Fruit fly (Drosophila melanogaster) whole organism, embryonic: ENCODE data around the gene Tpr2.

Experiments
- B-H1 ChIP-seq: fragments of 200-800 bp; sonication (Bioruptor generic); IDR thresholded peaks from 3 replicates; pipeline ENCODE4 v1.3.6; 2022; ENCODE audit warnings: missing biosample characterization, missing genetic modification characterization
- CG10267 ChIP-seq: fragments of 200-800 bp; sonication (Bioruptor generic); optimal IDR thresholded peaks from 2 replicates; lab custom pipeline; 2018; ENCODE audit warnings: missing biosample characterization, mild to moderate bottlenecking, missing genetic modification characterization, moderate library complexity
- CG10321 ChIP-seq: fragments of 200-800 bp; sonication (Bioruptor generic); IDR thresholded peaks from 2 replicates; pipeline ENCODE4 v1.3.6; 2022; ENCODE audit warnings: missing biosample characterization, missing genetic modification characterization
- CG10366 ChIP-seq: fragments of 200-800 bp; sonication (Bioruptor generic); IDR thresholded peaks from 2 replicates; pipeline ENCODE4 v1.3.6; 2022; ENCODE audit warnings: missing biosample characterization, missing genetic modification characterization
- CG11085 ChIP-seq: fragments of 200-800 bp; sonication (Bioruptor generic); IDR thresholded peaks from 2 replicates; pipeline ENCODE4 v1.3.6; 2022; ENCODE audit warnings: missing biosample characterization, missing genetic modification characterization
- CG11093 ChIP-seq: fragments of 200-800 bp; sonication (Bioruptor generic); IDR thresholded peaks from 3 replicates; pipeline ENCODE4 v1.3.6; 2022; ENCODE audit warnings: missing biosample characterization, missing genetic modification characterization
- CG11504 ChIP-seq: fragments of 200-800 bp; sonication (Bioruptor generic); optimal IDR thresholded peaks from 3 replicates; lab custom pipeline; 2019; ENCODE audit warnings: missing biosample characterization, mild to moderate bottlenecking, missing genetic modification characterization, moderate library complexity
- CG11695 ChIP-seq: fragments of 200-800 bp; sonication (Bioruptor generic); IDR thresholded peaks from 3 replicates; pipeline ENCODE4 v1.3.6; 2022; ENCODE audit warnings: missing biosample characterization, missing genetic modification characterization
- CG12104 ChIP-seq: fragments of 200-800 bp; sonication (Bioruptor generic); optimal IDR thresholded peaks from 3 replicates; lab custom pipeline; 2016; ENCODE audit warnings: missing biosample characterization, missing genetic modification characterization
- CG13424 ChIP-seq: fragments of 200-800 bp; sonication (Bioruptor generic); optimal IDR thresholded peaks from 2 replicates; lab custom pipeline; 2019; ENCODE audit warnings: missing biosample characterization, mild to moderate bottlenecking, missing genetic modification characterization, moderate library complexity
- CG17568 ChIP-seq: fragments of 200-800 bp; sonication (Bioruptor generic); optimal IDR thresholded peaks from 2 replicates; lab custom pipeline; 2018; ENCODE audit warnings: missing biosample characterization, mild to moderate bottlenecking, missing genetic modification characterization, moderate library complexity
- CG2120 ChIP-seq: fragments of 200-800 bp; sonication (Bioruptor generic); optimal IDR thresholded peaks from 3 replicates; lab custom pipeline; 2016; ENCODE audit warnings: missing biosample characterization, missing genetic modification characterization
- CG2199 ChIP-seq: fragments of 200-800 bp; sonication (Bioruptor generic); IDR thresholded peaks from 3 replicates; pipeline ENCODE4 v1.3.6; 2022; ENCODE audit warnings: missing biosample characterization, missing genetic modification characterization
- CG2678 ChIP-seq: fragments of 200-800 bp; sonication (Bioruptor generic); optimal IDR thresholded peaks from 3 replicates; lab custom pipeline; 2019; ENCODE audit warnings: missing biosample characterization, mild to moderate bottlenecking, missing genetic modification characterization, moderate library complexity
- CG30403 ChIP-seq: fragments of 200-800 bp; sonication (Bioruptor generic); optimal IDR thresholded peaks from 3 replicates; lab custom pipeline; 2016; ENCODE audit warnings: missing biosample characterization, missing genetic modification characterization
- CG30431 ChIP-seq: fragments of 200-800 bp; sonication (Bioruptor generic); optimal IDR thresholded peaks from 2 replicates; lab custom pipeline; 2017; ENCODE audit warnings: missing biosample characterization, missing genetic modification characterization
- CG3281 ChIP-seq: fragments of 200-800 bp; sonication (Bioruptor generic); optimal IDR thresholded peaks from 3 replicates; lab custom pipeline; 2017; ENCODE audit warnings: missing biosample characterization, mild to moderate bottlenecking, missing genetic modification characterization
- CG7372 ChIP-seq: fragments of 200-800 bp; sonication (Bioruptor generic); IDR thresholded peaks from 2 replicates; pipeline ENCODE4 v1.3.6; 2022; ENCODE audit warnings: missing biosample characterization, missing genetic modification characterization
- CG8089 ChIP-seq: fragments of 200-800 bp; sonication (Bioruptor generic); optimal IDR thresholded peaks from 3 replicates; lab custom pipeline; 2016; ENCODE audit warnings: missing biosample characterization, missing genetic modification characterization
- CG8290 ChIP-seq, 3 experiments: fragments of 200-800 bp; sonication (Bioruptor generic); optimal IDR thresholded peaks; 2 replicates each; lab custom pipeline; 2016 to 2019; ENCODE audit warnings: missing biosample characterization in 3 of 3, missing genetic modification characterization in 3 of 3, mild to moderate bottlenecking in 2 of 3, moderate library complexity in 1 of 3
- Camta ChIP-seq: fragments of 200-800 bp; sonication (Bioruptor generic); optimal IDR thresholded peaks from 2 replicates; lab custom pipeline; 2016; ENCODE audit warnings: missing biosample characterization, missing genetic modification characterization
- CoRest ChIP-seq: fragments of 200-800 bp; sonication (Bioruptor generic); optimal IDR thresholded peaks from 3 replicates; lab custom pipeline; 2018; ENCODE audit warnings: missing biosample characterization, mild to moderate bottlenecking, missing genetic modification characterization, moderate library complexity
- Deaf1 ChIP-seq: fragments of 200-800 bp; optimal IDR thresholded peaks from 3 replicates; lab custom pipeline; 2019; ENCODE audit warnings: missing biosample characterization, mild to moderate bottlenecking, missing genetic modification characterization, moderate library complexity
- Dip3 ChIP-seq: fragments of 200-800 bp; sonication (Bioruptor generic); optimal IDR thresholded peaks from 3 replicates; lab custom pipeline; 2016; ENCODE audit warnings: missing biosample characterization, missing genetic modification characterization
- HLH4C ChIP-seq: fragments of 200-800 bp; sonication (Bioruptor generic); IDR thresholded peaks from 3 replicates; pipeline ENCODE4 v1.3.6; 2022; ENCODE audit warnings: missing biosample characterization, missing genetic modification characterization; ENCODE audit not compliant: partially characterized antibody
- HLH54F ChIP-seq: fragments of 200-800 bp; sonication (Bioruptor generic); optimal IDR thresholded peaks from 3 replicates; lab custom pipeline; 2016; ENCODE audit warnings: missing biosample characterization, missing genetic modification characterization
- HmgZ ChIP-seq: fragments of 200-800 bp; sonication (Bioruptor generic); optimal IDR thresholded peaks from 2 replicates; lab custom pipeline; 2018; ENCODE audit warnings: missing biosample characterization, mild to moderate bottlenecking, missing genetic modification characterization
- Meics ChIP-seq: fragments of 200-800 bp; sonication (Bioruptor generic); optimal IDR thresholded peaks from 2 replicates; lab custom pipeline; 2017; ENCODE audit warnings: missing biosample characterization, mild to moderate bottlenecking, missing genetic modification characterization
- Optix ChIP-seq: fragments of 200-800 bp; sonication (Bioruptor generic); IDR thresholded peaks from 3 replicates; pipeline ENCODE4 v1.3.6; 2022; ENCODE audit warnings: missing biosample characterization, missing genetic modification characterization
- Scr ChIP-seq: fragments of 200-800 bp; sonication (Bioruptor generic); IDR thresholded peaks from 2 replicates; pipeline ENCODE4 v1.3.6; 2022; ENCODE audit warnings: missing biosample characterization, missing genetic modification characterization; ENCODE audit not compliant: partially characterized antibody
- Sin3A ChIP-seq: fragments of >200 bp; optimal IDR thresholded peaks from 2 replicates; lab custom pipeline; 2018
- Sox100B ChIP-seq: fragments of 200-800 bp; sonication (Bioruptor generic); optimal IDR thresholded peaks from 3 replicates; lab custom pipeline; 2018; ENCODE audit warnings: missing biosample characterization, mild to moderate bottlenecking, missing genetic modification characterization
- Taf1 ChIP-seq: fragments of 200-800 bp; sonication (Bioruptor generic); IDR thresholded peaks from 2 replicates; pipeline ENCODE4 v1.3.6; 2022; ENCODE audit warnings: missing biosample characterization, missing genetic modification characterization
- ap ChIP-seq: fragments of 200-800 bp; sonication (Bioruptor generic); IDR thresholded peaks from 2 replicates; pipeline ENCODE4 v1.3.6; 2022; ENCODE audit warnings: missing biosample characterization, missing genetic modification characterization
- cato ChIP-seq: fragments of 200-800 bp; sonication (Bioruptor generic); optimal IDR thresholded peaks from 2 replicates; lab custom pipeline; 2016; ENCODE audit warnings: missing biosample characterization, missing genetic modification characterization, borderline replicate concordance
- crc ChIP-seq: fragments of 200-800 bp; sonication (Bioruptor generic); optimal IDR thresholded peaks from 2 replicates; lab custom pipeline; 2016; ENCODE audit warnings: missing biosample characterization, missing genetic modification characterization
- croc ChIP-seq: fragments of 200-800 bp; sonication (Bioruptor generic); conservative IDR thresholded peaks from 3 replicates; pipeline ENCODE4 v1.3.6; 2022; ENCODE audit warnings: missing biosample characterization, missing genetic modification characterization
- crol ChIP-seq: fragments of 200-800 bp; sonication (Bioruptor generic); IDR thresholded peaks from 2 replicates; pipeline ENCODE4 v1.3.6; 2022; ENCODE audit warnings: missing biosample characterization, missing genetic modification characterization
- dati ChIP-seq: fragments of 200-800 bp; sonication (Bioruptor generic); IDR thresholded peaks from 2 replicates; pipeline ENCODE4 v1.3.6; 2022; ENCODE audit warnings: missing biosample characterization, missing genetic modification characterization
- eyg ChIP-seq: fragments of 200-800 bp; sonication (Bioruptor generic); optimal IDR thresholded peaks from 3 replicates; lab custom pipeline; 2016; ENCODE audit warnings: missing biosample characterization, missing genetic modification characterization
- fd64A ChIP-seq: fragments of 200-800 bp; sonication (Bioruptor generic); optimal IDR thresholded peaks from 3 replicates; lab custom pipeline; 2018; ENCODE audit warnings: missing biosample characterization, mild to moderate bottlenecking, missing genetic modification characterization
- gsb ChIP-seq: fragments of 200-800 bp; sonication (Bioruptor generic); IDR thresholded peaks from 2 replicates; pipeline ENCODE4 v1.3.6; 2022; ENCODE audit warnings: missing biosample characterization, missing genetic modification characterization
- hb ChIP-seq: fragments of 200-800 bp; sonication (Bioruptor generic); IDR thresholded peaks from 3 replicates; pipeline ENCODE4 v1.3.6; 2022; ENCODE audit warnings: missing biosample characterization, missing genetic modification characterization; ENCODE audit not compliant: partially characterized antibody
- kah ChIP-seq: fragments of 200-800 bp; sonication (Bioruptor generic); optimal IDR thresholded peaks from 2 replicates; lab custom pipeline; 2018; ENCODE audit warnings: missing biosample characterization, mild to moderate bottlenecking, missing genetic modification characterization
- kay ChIP-seq: fragments of 200-800 bp; sonication (Bioruptor generic); optimal IDR thresholded peaks from 2 replicates; lab custom pipeline; 2016; ENCODE audit warnings: missing biosample characterization, missing genetic modification characterization
- lilli ChIP-seq: fragments of 200-800 bp; sonication (Bioruptor generic); optimal IDR thresholded peaks from 3 replicates; lab custom pipeline; 2016; ENCODE audit warnings: missing biosample characterization, missing genetic modification characterization
- phol ChIP-seq: fragments of 200-800 bp; sonication (Bioruptor generic); optimal IDR thresholded peaks from 3 replicates; lab custom pipeline; 2018; ENCODE audit warnings: missing biosample characterization, mild to moderate bottlenecking, missing genetic modification characterization, moderate library complexity
- scrt ChIP-seq: fragments of 200-800 bp; sonication (Bioruptor generic); optimal IDR thresholded peaks from 2 replicates; lab custom pipeline; 2018; ENCODE audit warnings: missing biosample characterization, mild to moderate bottlenecking, missing genetic modification characterization, moderate library complexity
- sens-2 ChIP-seq: fragments of 200-800 bp; sonication (Bioruptor generic); IDR thresholded peaks from 2 replicates; pipeline ENCODE4 v1.3.6; 2022; ENCODE audit warnings: missing biosample characterization, missing genetic modification characterization
- slbo ChIP-seq: fragments of 200-800 bp; sonication (Bioruptor generic); IDR thresholded peaks from 2 replicates; pipeline ENCODE4 v1.3.6; 2022; ENCODE audit warnings: missing biosample characterization, missing genetic modification characterization
- sna ChIP-seq: fragments of 200-800 bp; sonication (Bioruptor generic); IDR thresholded peaks from 2 replicates; pipeline ENCODE4 v1.3.6; 2022; ENCODE audit warnings: missing biosample characterization, missing genetic modification characterization; ENCODE audit not compliant: partially characterized antibody
- tin ChIP-seq: fragments of 200-800 bp; sonication (Bioruptor generic); optimal IDR thresholded peaks from 3 replicates; lab custom pipeline; 2016; ENCODE audit warnings: missing biosample characterization, missing genetic modification characterization

Tpr2 gene

DNA sequence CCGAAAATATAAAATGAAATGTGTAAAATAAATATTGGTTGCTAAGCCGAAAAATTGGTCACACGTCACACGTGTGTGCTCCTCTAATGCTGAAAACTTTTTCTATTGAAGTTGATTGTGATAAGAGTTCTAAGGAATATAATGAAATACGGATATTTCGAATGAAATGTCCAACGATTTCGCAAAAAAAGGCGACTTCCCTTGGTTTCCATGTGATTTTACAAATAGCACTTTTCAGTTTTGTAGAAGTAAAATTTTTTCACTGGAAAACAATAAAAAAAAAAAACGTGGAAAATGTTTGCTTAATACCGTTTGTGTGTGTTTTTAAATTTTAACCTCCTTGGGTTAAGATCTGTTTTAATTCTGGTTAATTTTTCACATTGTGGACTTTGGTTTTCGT lies 35.2 kb downstream of the Tpr2 start (continued):
- TF ChIP-seq HLH54F (GFP tag; lab: Kevin White, UChicago) (no peak), dati (no peak), Taf1 (GFP tag; lab: Robert Waterston, UW) (no peak), crol (GFP tag; lab: Robert Waterston, UW) (no peak), tin (GFP tag; lab: Kevin White, UChicago) (no peak), kay (GFP tag; lab: Kevin White, UChicago) (no peak), CG2120 (GFP tag; lab: Kevin White, UChicago) (peak; percentile 7), ap (GFP tag; lab: Robert Waterston, UW) (no peak), HLH4C (GFP tag; lab: Robert Waterston, UW) (no peak), Meics (GFP tag; lab: Kevin White, UChicago) (peak; percentile 34), kah (no peak), Sox100B (GFP tag; lab: Kevin White, UChicago) (peak; percentile 43), sna (GFP tag; lab: Robert Waterston, UW) (no peak), scrt (GFP tag; lab: Kevin White, UChicago) (peak; percentile 16), croc (GFP tag; lab: Robert Waterston, UW) (no peak), HmgZ (no peak), CG10366 (no peak), CG10267 (tag; lab: Kevin White, UChicago) (no peak), CG13424 (tag; lab: Kevin White, UChicago) (no peak), Dip3 (GFP tag; lab: Kevin White, UChicago) (peak; percentile 25), CG11504 (no peak), hb (GFP tag; lab: Robert Waterston, UW) (no peak), CG30403 (GFP tag; lab: Kevin White, UChicago) (peak; percentile 0), Deaf1 (no peak), CG10321 (no peak), CG3281 (GFP tag; lab: Kevin White, UChicago) (peak; percentile 7), CG2199 (GFP tag; lab: Robert Waterston, UW) (no peak), Scr (no peak), CG12104 (GFP tag; lab: Kevin White, UChicago) (peak; percentile 8), eyg (no peak), CoRest (tag; lab: Kevin White, UChicago) (no peak), CG17568 (GFP tag; lab: Kevin White, UChicago) (peak; percentile 7), gsb (no peak), phol (tag; lab: Kevin White, UChicago) (no peak), CG11093 (GFP tag; lab: Robert Waterston, UW) (no peak), CG7372 (no peak), Optix (GFP tag; lab: Robert Waterston, UW) (no peak), CG8290 (GFP tag; optimal IDR thresholded peaks at IDR 0.05; lab: Kevin White, UChicago) (no peak), CG8290 (tag; optimal IDR thresholded peaks at IDR 0.05; lab: Kevin White, UChicago) (no peak), fd64A (GFP tag; lab: Kevin White, UChicago) (no peak), CG2678 (tag; lab: Kevin White, UChicago) (peak; percentile 15), CG11695 (GFP tag; lab: Robert Waterston, UW) (no peak), CG8089 (GFP tag; lab: Kevin White, UChicago) (no peak), Sin3A (lab: Kevin White, UChicago) (no peak), lilli (GFP tag; lab: Kevin White, UChicago) (peak; percentile 6), B-H1 (GFP tag; lab: Robert Waterston, UW) (no peak), sens-2 (GFP tag; lab: Robert Waterston, UW) (no peak), slbo (0 out of 2 replicates have a peak, but pooled peaks have one; percentile 9), crc (no peak), CG11085 (no peak), CG30431 (GFP tag; lab: Kevin White, UChicago) (no peak), Camta (no peak), cato (no peak)
